Fruit fly (Drosophila melanogaster) whole organism, embryonic: ENCODE data around the gene kkv.

Experiments
- Adf1 ChIP-seq: fragments of 200-800 bp; sonication (Bioruptor generic); IDR thresholded peaks from 2 replicates; pipeline ENCODE4 v1.3.6; 2022; ENCODE audit warnings: missing biosample characterization, missing genetic modification characterization
- BtbVII ChIP-seq: fragments of 200-800 bp; sonication (Bioruptor generic); optimal IDR thresholded peaks from 3 replicates; lab custom pipeline; 2017; ENCODE audit warnings: missing biosample characterization, mild to moderate bottlenecking, missing genetic modification characterization
- CG10321 ChIP-seq: fragments of 200-800 bp; sonication (Bioruptor generic); IDR thresholded peaks from 2 replicates; pipeline ENCODE4 v1.3.6; 2022; ENCODE audit warnings: missing biosample characterization, missing genetic modification characterization
- CG10565 ChIP-seq: fragments of 200-800 bp; sonication (Bioruptor generic); optimal IDR thresholded peaks from 3 replicates; lab custom pipeline; 2016; ENCODE audit warnings: missing biosample characterization, mild to moderate bottlenecking, missing genetic modification characterization
- CG11247 ChIP-seq: fragments of 200-800 bp; sonication (Bioruptor generic); IDR thresholded peaks from 2 replicates; pipeline ENCODE4 v1.3.6; 2022; ENCODE audit warnings: missing biosample characterization, missing genetic modification characterization
- CG11398 ChIP-seq: fragments of 200-800 bp; sonication (Bioruptor generic); optimal IDR thresholded peaks from 2 replicates; lab custom pipeline; 2016; ENCODE audit warnings: missing biosample characterization, missing genetic modification characterization
- CG11696 ChIP-seq: fragments of 200-800 bp; sonication (Bioruptor generic); IDR thresholded peaks from 2 replicates; pipeline ENCODE4 v1.3.6; 2022; ENCODE audit warnings: missing biosample characterization, missing genetic modification characterization
- CG12155 ChIP-seq: fragments of 200-800 bp; sonication (Bioruptor generic); optimal IDR thresholded peaks from 3 replicates; lab custom pipeline; 2016; ENCODE audit warnings: missing biosample characterization, missing genetic modification characterization
- CG12299 ChIP-seq: fragments of 200-800 bp; sonication (Bioruptor generic); optimal IDR thresholded peaks from 2 replicates; lab custom pipeline; 2018; ENCODE audit warnings: missing biosample characterization, mild to moderate bottlenecking, missing genetic modification characterization
- CG13287 ChIP-seq: fragments of 200-800 bp; sonication (Bioruptor generic); IDR thresholded peaks from 2 replicates; pipeline ENCODE4 v1.3.6; 2022; ENCODE audit warnings: missing biosample characterization, missing genetic modification characterization; ENCODE audit not compliant: partially characterized antibody
- CG15011 ChIP-seq: fragments of 200-800 bp; sonication (Bioruptor generic); optimal IDR thresholded peaks from 3 replicates; lab custom pipeline; 2018; ENCODE audit warnings: missing biosample characterization, mild to moderate bottlenecking, missing genetic modification characterization
- CG15073 ChIP-seq: fragments of 200-800 bp; sonication (Bioruptor generic); optimal IDR thresholded peaks from 2 replicates; lab custom pipeline; 2016; ENCODE audit warnings: missing biosample characterization, missing genetic modification characterization
- CG15601 ChIP-seq: fragments of 200-800 bp; sonication (Bioruptor generic); optimal IDR thresholded peaks from 3 replicates; lab custom pipeline; 2019; ENCODE audit warnings: missing biosample characterization, mild to moderate bottlenecking, missing genetic modification characterization, moderate library complexity
- CG17802 ChIP-seq: fragments of 200-800 bp; sonication (Bioruptor generic); optimal IDR thresholded peaks from 2 replicates; lab custom pipeline; 2018; ENCODE audit warnings: missing biosample characterization, mild to moderate bottlenecking, missing genetic modification characterization, moderate library complexity
- CG2712 ChIP-seq: fragments of 200-800 bp; optimal IDR thresholded peaks from 3 replicates; lab custom pipeline; 2019; ENCODE audit warnings: missing biosample characterization, mild to moderate bottlenecking, missing genetic modification characterization, moderate library complexity
- CG30403 ChIP-seq: fragments of 200-800 bp; sonication (Bioruptor generic); optimal IDR thresholded peaks from 3 replicates; lab custom pipeline; 2016; ENCODE audit warnings: missing biosample characterization, missing genetic modification characterization
- CG31224 ChIP-seq: fragments of 200-800 bp; sonication (Bioruptor generic); IDR thresholded peaks from 2 replicates; pipeline ENCODE4 v1.3.6; 2022; ENCODE audit warnings: missing biosample characterization, missing genetic modification characterization
- CG34376 ChIP-seq: fragments of 200-800 bp; sonication (Bioruptor generic); optimal IDR thresholded peaks from 2 replicates; lab custom pipeline; 2018; ENCODE audit warnings: missing biosample characterization, mild to moderate bottlenecking, missing genetic modification characterization
- CG4707 ChIP-seq: fragments of 200-800 bp; sonication (Bioruptor generic); optimal IDR thresholded peaks from 2 replicates; lab custom pipeline; 2018; ENCODE audit warnings: missing biosample characterization, mild to moderate bottlenecking, missing genetic modification characterization, moderate library complexity
- CG6254 ChIP-seq: fragments of 200-800 bp; sonication (Bioruptor generic); optimal IDR thresholded peaks from 3 replicates; lab custom pipeline; 2017; ENCODE audit warnings: mild to moderate bottlenecking, missing biosample characterization, missing genetic modification reagents, missing genetic modification characterization
- CG6654 ChIP-seq: fragments of 200-800 bp; sonication (Bioruptor generic); optimal IDR thresholded peaks from 2 replicates; lab custom pipeline; 2017; ENCODE audit warnings: missing biosample characterization, mild to moderate bottlenecking, missing genetic modification characterization
- CG8944 ChIP-seq: fragments of 200-800 bp; sonication (Bioruptor generic); optimal IDR thresholded peaks from 3 replicates; lab custom pipeline; 2016; ENCODE audit warnings: missing biosample characterization, missing genetic modification characterization
- Dek ChIP-seq: fragments of 200-800 bp; sonication (Bioruptor generic); optimal IDR thresholded peaks from 3 replicates; lab custom pipeline; 2019; ENCODE audit warnings: missing biosample characterization, mild to moderate bottlenecking, missing genetic modification characterization, moderate library complexity
- Dip2 ChIP-seq: fragments of 200-800 bp; sonication (Bioruptor generic); IDR thresholded peaks from 2 replicates; pipeline ENCODE4 v1.3.6; 2022; ENCODE audit warnings: missing biosample characterization, missing genetic modification characterization
- Eip74EF ChIP-seq, 2 experiments: fragments of 200-800 bp in 1 of 2; fragments of >200 bp in 1 of 2; sonication (Bioruptor generic) in 1 of 2; optimal IDR thresholded peaks; 2 replicates each; lab custom pipeline; 2017 to 2019; ENCODE audit warnings: missing biosample characterization in 2 of 2, missing genetic modification characterization in 2 of 2, mild to moderate bottlenecking in 1 of 2, moderate library complexity in 1 of 2
- Ets97D ChIP-seq: fragments of 200-800 bp; sonication (Bioruptor generic); optimal IDR thresholded peaks from 3 replicates; lab custom pipeline; 2016; ENCODE audit warnings: missing biosample characterization, missing genetic modification characterization
- HmgZ ChIP-seq: fragments of 200-800 bp; sonication (Bioruptor generic); optimal IDR thresholded peaks from 2 replicates; lab custom pipeline; 2018; ENCODE audit warnings: missing biosample characterization, mild to moderate bottlenecking, missing genetic modification characterization
- Lhr ChIP-seq: fragments of 200-800 bp; sonication (Bioruptor generic); optimal IDR thresholded peaks from 3 replicates; lab custom pipeline; 2017; ENCODE audit warnings: mild to moderate bottlenecking, missing biosample characterization, missing genetic modification reagents, missing genetic modification characterization
- Meics ChIP-seq: fragments of 200-800 bp; sonication (Bioruptor generic); optimal IDR thresholded peaks from 2 replicates; lab custom pipeline; 2017; ENCODE audit warnings: missing biosample characterization, mild to moderate bottlenecking, missing genetic modification characterization
- NC2α ChIP-seq: fragments of 200-800 bp; sonication (Bioruptor generic); optimal IDR thresholded peaks from 2 replicates; lab custom pipeline; 2016; ENCODE audit warnings: missing biosample characterization, missing genetic modification characterization
- Nf-YC ChIP-seq: fragments of 200-800 bp; optimal IDR thresholded peaks from 3 replicates; lab custom pipeline; 2019; ENCODE audit warnings: missing biosample characterization, mild to moderate bottlenecking, missing genetic modification characterization, moderate library complexity
- Optix ChIP-seq: fragments of 200-800 bp; sonication (Bioruptor generic); IDR thresholded peaks from 3 replicates; pipeline ENCODE4 v1.3.6; 2022; ENCODE audit warnings: missing biosample characterization, missing genetic modification characterization
- Poxn ChIP-seq: fragments of 200-800 bp; sonication (Bioruptor generic); IDR thresholded peaks from 2 replicates; pipeline ENCODE4 v1.3.6; 2022; ENCODE audit warnings: missing biosample characterization, missing genetic modification characterization
- Ssrp ChIP-seq: fragments of 200-800 bp; sonication (Bioruptor generic); optimal IDR thresholded peaks from 2 replicates; lab custom pipeline; 2018; ENCODE audit warnings: missing biosample characterization, mild to moderate bottlenecking, missing genetic modification characterization, moderate library complexity
- Usf ChIP-seq: fragments of 200-800 bp; sonication (Bioruptor generic); optimal IDR thresholded peaks from 2 replicates; lab custom pipeline; 2017; ENCODE audit warnings: missing genotype, missing biosample characterization, missing genetic modification characterization
- al ChIP-seq: fragments of 200-800 bp; sonication (Bioruptor generic); IDR thresholded peaks from 2 replicates; pipeline ENCODE4 v1.3.6; 2022; ENCODE audit warnings: missing biosample characterization, missing genetic modification characterization
- ara ChIP-seq: fragments of 200-800 bp; sonication (Bioruptor generic); IDR thresholded peaks from 2 replicates; pipeline ENCODE4 v1.3.6; 2022; ENCODE audit warnings: missing biosample characterization, missing genetic modification characterization
- ash1 ChIP-seq: fragments of 200-800 bp; sonication (Bioruptor generic); optimal IDR thresholded peaks from 2 replicates; lab custom pipeline; 2018; ENCODE audit warnings: missing biosample characterization, mild to moderate bottlenecking, missing genetic modification characterization
- cato ChIP-seq: fragments of 200-800 bp; sonication (Bioruptor generic); optimal IDR thresholded peaks from 2 replicates; lab custom pipeline; 2016; ENCODE audit warnings: missing biosample characterization, missing genetic modification characterization, borderline replicate concordance
- gcm2 ChIP-seq: fragments of 200-800 bp; sonication (Bioruptor generic); optimal IDR thresholded peaks from 2 replicates; lab custom pipeline; 2016; ENCODE audit warnings: missing biosample characterization, missing genetic modification characterization
- gsb-n ChIP-seq: fragments of 200-800 bp; sonication (Bioruptor generic); optimal IDR thresholded peaks from 3 replicates; lab custom pipeline; 2018; ENCODE audit warnings: missing biosample characterization, mild to moderate bottlenecking, missing genetic modification characterization
- hbn ChIP-seq: fragments of 200-800 bp; sonication (Bioruptor generic); IDR thresholded peaks from 2 replicates; pipeline ENCODE4 v1.3.6; 2022; ENCODE audit warnings: missing biosample characterization, missing genetic modification characterization; ENCODE audit not compliant: partially characterized antibody
- ken ChIP-seq: fragments of 200-800 bp; sonication (Bioruptor generic); IDR thresholded peaks from 3 replicates; pipeline ENCODE4 v1.3.6; 2022; ENCODE audit warnings: missing biosample characterization, missing genetic modification characterization
- org-1 ChIP-seq: fragments of 200-800 bp; sonication (Bioruptor generic); optimal IDR thresholded peaks from 2 replicates; lab custom pipeline; 2017; ENCODE audit warnings: missing biosample characterization, missing genetic modification characterization
- repo ChIP-seq: fragments of 200-800 bp; sonication (Bioruptor generic); optimal IDR thresholded peaks from 2 replicates; lab custom pipeline; 2016; ENCODE audit warnings: missing biosample characterization, missing genetic modification characterization
- seq ChIP-seq: fragments of 200-800 bp; sonication (Bioruptor generic); IDR thresholded peaks from 2 replicates; pipeline ENCODE4 v1.3.6; 2022; ENCODE audit warnings: missing biosample characterization, missing genetic modification characterization
- slp2 ChIP-seq: fragments of 200-800 bp; sonication (Bioruptor generic); optimal IDR thresholded peaks from 2 replicates; lab custom pipeline; 2016; ENCODE audit warnings: missing biosample characterization, missing genetic modification characterization
- trh ChIP-seq: fragments of 200-800 bp; sonication (Bioruptor generic); optimal IDR thresholded peaks from 2 replicates; lab custom pipeline; 2016; ENCODE audit warnings: missing biosample characterization, missing genetic modification characterization
- zen ChIP-seq: fragments of 200-800 bp; sonication (Bioruptor generic); optimal IDR thresholded peaks from 3 replicates; lab custom pipeline; 2018; ENCODE audit warnings: missing biosample characterization, mild to moderate bottlenecking, missing genetic modification characterization, moderate library complexity

kkv gene

dm6 chr3R:5361681-5362319 is 30.9 kb downstream of the kkv start (continued):
- TF ChIP-seq CG15011 (GFP tag; lab: Kevin White, UChicago) (peak; percentile 18), Optix (GFP tag; lab: Robert Waterston, UW) (peak; percentile 83; the same call in 2 of the 3 replicates), trh (no peak), Eip74EF (GFP tag; optimal IDR thresholded peaks at IDR 0.05; lab: Kevin White, UChicago) (peak in 1 of 2 experiments; percentile 77), ken (GFP tag; lab: Robert Waterston, UW) (peak; percentile 88), CG12299 (peak; percentile 59), CG10565 (GFP tag; lab: Kevin White, UChicago) (no peak), cato (GFP tag; lab: Kevin White, UChicago) (peak; percentile 46), CG6254 (GFP tag; lab: Kevin White, UChicago) (no peak), ash1 (peak; percentile 46), Dip2 (GFP tag; lab: Robert Waterston, UW) (peak; percentile 25; the same call in 1 of the 2 replicates), slp2 (GFP tag; lab: Kevin White, UChicago) (peak; percentile 52), zen (tag; lab: Kevin White, UChicago) (peak; percentile 20), CG12155 (peak; percentile 84), Ssrp (peak; percentile 72), CG6654 (GFP tag; lab: Kevin White, UChicago) (peak; percentile 55), HmgZ (tag; lab: Kevin White, UChicago) (peak; percentile 71), CG30403 (GFP tag; lab: Kevin White, UChicago) (peak; percentile 81), CG34376 (GFP tag; lab: Kevin White, UChicago) (no peak), CG31224 (peak; percentile 73), Usf (GFP tag; lab: Kevin White, UChicago) (peak; percentile 46), CG11247 (GFP tag; lab: Robert Waterston, UW) (peak; percentile 79), hbn (no peak), CG8944 (peak; percentile 76), CG2712 (tag; lab: Kevin White, UChicago) (peak; percentile 87), CG4707 (GFP tag; lab: Kevin White, UChicago) (peak; percentile 40), CG11398 (GFP tag; lab: Kevin White, UChicago) (peak; percentile 54), org-1 (GFP tag; lab: Kevin White, UChicago) (peak; percentile 81), Lhr (peak; percentile 15), CG13287 (GFP tag; lab: Robert Waterston, UW) (no peak), CG15601 (tag; lab: Kevin White, UChicago) (peak; percentile 67), gcm2 (GFP tag; lab: Kevin White, UChicago) (peak; percentile 79), al (GFP tag; lab: Robert Waterston, UW) (peak; percentile 86), CG10321 (GFP tag; lab: Robert Waterston, UW) (peak; percentile 45; the same call in 1 of the 2 replicates), BtbVII (GFP tag; lab: Kevin White, UChicago) (peak; percentile 77), CG11696 (GFP tag; lab: Robert Waterston, UW) (no peak; the same call in 1 of the 2 replicates), Nf-YC (tag; lab: Kevin White, UChicago) (peak; percentile 37), CG17802 (tag; lab: Kevin White, UChicago) (peak; percentile 39), gsb-n (peak; percentile 56), Meics (GFP tag; lab: Kevin White, UChicago) (peak; percentile 86), ara (GFP tag; lab: Robert Waterston, UW) (peak; percentile 75; the same call in 1 of the 2 replicates), NC2α (peak; percentile 50), seq (GFP tag; lab: Robert Waterston, UW) (peak; percentile 73), CG15073 (GFP tag; lab: Kevin White, UChicago) (peak; percentile 11), Poxn (GFP tag; lab: Robert Waterston, UW) (no peak), Ets97D (GFP tag; lab: Kevin White, UChicago) (peak; percentile 43), Dek (tag; lab: Kevin White, UChicago) (peak; percentile 79), repo (GFP tag; lab: Kevin White, UChicago) (peak; percentile 71), Adf1 (peak; percentile 72)
